Worm (Caenorhabditis elegans) whole organism, L4 larva: ENCODE results near the gene sek-1.

ENCODE experiments used
- F49E8.2 ChIP-seq: sonication (generic microtip); optimal IDR thresholded peaks from 2 replicates; lab custom pipeline; 2016; ENCODE audit warnings: missing compliant biosample characterization, mild to moderate bottlenecking, missing genetic modification characterization, borderline replicate concordance
- T26A8.4 ChIP-seq: fragments of 200-800 bp; sonication (Bioruptor generic); IDR thresholded peaks from 2 replicates; pipeline ENCODE4 v1.3.6; 2022; ENCODE audit warnings: missing genetic modification characterization, missing compliant biosample characterization
- Y105C5A.15 ChIP-seq: fragments of 200-800 bp; sonication (Bioruptor generic); IDR thresholded peaks from 2 replicates; pipeline ENCODE4 v1.3.6; 2022; ENCODE audit warnings: missing genetic modification characterization, missing compliant biosample characterization
- ZK546.5 ChIP-seq, 2 experiments: sonication (generic microtip); optimal IDR thresholded peaks; 2 replicates each; lab custom pipeline; 2017; ENCODE audit warnings: missing biosample characterization in 2 of 2, missing genetic modification characterization in 2 of 2
- aha-1 ChIP-seq: fragments of 150-350 bp; peaks from one replicate; lab custom pipeline; 2014; ENCODE audit warnings: missing biosample characterization, missing genetic modification characterization
- arid-1 ChIP-seq: fragments of 200-800 bp; sonication (Bioruptor generic); conservative IDR thresholded peaks from 2 replicates; pipeline ENCODE4 v1.3.6; 2022; ENCODE audit warnings: missing genetic modification reagents, missing genetic modification characterization, missing compliant biosample characterization
- ceh-28 ChIP-seq: fragments of 150-350 bp; optimal IDR thresholded peaks from 2 replicates; lab custom pipeline; 2014; ENCODE audit warnings: missing biosample characterization, missing genetic modification reagents, missing genetic modification characterization
- ceh-32 ChIP-seq: sonication (generic microtip); optimal IDR thresholded peaks from 2 replicates; lab custom pipeline; 2016; ENCODE audit warnings: mild to moderate bottlenecking, missing genetic modification characterization, missing compliant biosample characterization; ENCODE audit not compliant: poor library complexity
- ctbp-1 ChIP-seq: fragments of 200-800 bp; sonication (Bioruptor generic); IDR thresholded peaks from 2 replicates; pipeline ENCODE4 v1.3.6; 2022; ENCODE audit warnings: missing genetic modification reagents, missing genetic modification characterization, missing compliant biosample characterization
- daf-12 ChIP-seq: fragments of 150-350 bp; optimal IDR thresholded peaks from 2 replicates; lab custom pipeline; 2014; ENCODE audit warnings: missing biosample characterization, missing genetic modification reagents, missing genetic modification characterization
- dmd-8 ChIP-seq: fragments of 200-800 bp; sonication (Bioruptor generic); IDR thresholded peaks from 2 replicates; pipeline ENCODE4 v1.3.6; 2022; ENCODE audit warnings: missing genetic modification characterization, missing compliant biosample characterization
- dpl-1 ChIP-seq: fragments of 150-350 bp; optimal IDR thresholded peaks from 2 replicates; lab custom pipeline; 2014; ENCODE audit warnings: missing biosample characterization, missing genetic modification reagents, missing genetic modification characterization
- egl-27 ChIP-seq: sonication (generic microtip); optimal IDR thresholded peaks from 3 replicates; lab custom pipeline; 2017; ENCODE audit warnings: missing biosample characterization, missing genetic modification reagents, missing genetic modification characterization
- egl-43 ChIP-seq: fragments of 200-800 bp; sonication (Bioruptor generic); IDR thresholded peaks from 2 replicates; pipeline ENCODE4 v1.3.6; 2022; ENCODE audit warnings: missing genetic modification reagents, missing genetic modification characterization, missing compliant biosample characterization
- fos-1 ChIP-seq: fragments of 150-350 bp; optimal IDR thresholded peaks from 2 replicates; lab custom pipeline; 2014; ENCODE audit warnings: missing biosample characterization, missing genetic modification characterization
- hlh-11 ChIP-seq: fragments of 200-800 bp; sonication (Bioruptor generic); optimal IDR thresholded peaks from 2 replicates; lab custom pipeline; 2018; ENCODE audit warnings: mild to moderate bottlenecking, missing genetic modification characterization, missing compliant biosample characterization
- hlh-30 ChIP-seq: sonication (generic microtip); optimal IDR thresholded peaks from 2 replicates; lab custom pipeline; 2017; ENCODE audit warnings: antibody characterized with exemption, mild to moderate bottlenecking, missing genetic modification characterization, missing compliant biosample characterization; ENCODE audit not compliant: insufficient read depth
- lim-7 ChIP-seq: fragments of 200-800 bp; sonication (Bioruptor generic); IDR thresholded peaks from 2 replicates; pipeline ENCODE4 v1.3.6; 2022; ENCODE audit warnings: missing genetic modification characterization, missing compliant biosample characterization
- lin-15B ChIP-seq: fragments of 150-350 bp; sonication (generic microtip); optimal IDR thresholded peaks from 3 replicates; lab custom pipeline; 2014; ENCODE audit warnings: missing biosample characterization, missing genetic modification characterization
- lin-38 ChIP-seq: fragments of 200-800 bp; sonication (Bioruptor generic); IDR thresholded peaks from 2 replicates; pipeline ENCODE4 v1.3.6; 2022; ENCODE audit warnings: missing genetic modification reagents, missing genetic modification characterization, missing compliant biosample characterization
- lsy-2 ChIP-seq, 2 experiments: fragments of 150-350 bp in 1 of 2; sonication (generic microtip) in 1 of 2; optimal IDR thresholded peaks; 2 replicates each; lab custom pipeline; 2014 to 2017; ENCODE audit warnings: missing biosample characterization in 2 of 2, missing genetic modification characterization in 2 of 2
- madf-5 ChIP-seq, 2 experiments: fragments of 200-800 bp; sonication (Bioruptor generic); IDR thresholded peaks; 2 replicates each; pipeline ENCODE4 v1.3.6; 2022; ENCODE audit warnings: missing compliant biosample characterization in 2 of 2, missing genetic modification characterization in 2 of 2
- mdt-29 ChIP-seq: fragments of 200-800 bp; sonication (Bioruptor generic); IDR thresholded peaks from 2 replicates; pipeline ENCODE4 v1.3.6; 2022; ENCODE audit warnings: missing genetic modification reagents, missing genetic modification characterization, missing compliant biosample characterization
- mep-1 ChIP-seq: fragments of 150-350 bp; sonication (generic microtip); optimal IDR thresholded peaks from 3 replicates; lab custom pipeline; 2014; ENCODE audit warnings: missing biosample characterization, missing genetic modification characterization
- nhr-237 ChIP-seq: sonication (generic microtip); optimal IDR thresholded peaks from 2 replicates; lab custom pipeline; 2017; ENCODE audit warnings: missing biosample characterization, missing genetic modification characterization
- nhr-48 ChIP-seq: sonication (generic microtip); optimal IDR thresholded peaks from 2 replicates; lab custom pipeline; 2016; ENCODE audit warnings: mild to moderate bottlenecking, missing genetic modification characterization, missing compliant biosample characterization
- nhr-77 ChIP-seq: fragments of 150-350 bp; optimal IDR thresholded peaks from 2 replicates; lab custom pipeline; 2014; ENCODE audit warnings: missing biosample characterization, missing genetic modification characterization
- pha-4 ChIP-seq, 2 experiments: fragments of 150-350 bp in 1 of 2; fragments of 200-800 bp in 1 of 2; sonication (Bioruptor generic) in 1 of 2; IDR thresholded peaks in 1 of 2; optimal IDR thresholded peaks in 1 of 2; 2 replicates each; pipeline versions ENCODE4 v1.3.6 to Lab custom; 2014 to 2022; ENCODE audit warnings: missing genetic modification characterization in 2 of 2, missing genetic modification reagents in 2 of 2, missing biosample characterization in 1 of 2, missing compliant biosample characterization in 1 of 2
- rbr-2 ChIP-seq: sonication (generic microtip); optimal IDR thresholded peaks from 2 replicates; lab custom pipeline; 2016; ENCODE audit warnings: missing genotype, missing genetic modification characterization, missing compliant biosample characterization
- saeg-2 ChIP-seq: fragments of 200-800 bp; sonication (Bioruptor generic); IDR thresholded peaks from 2 replicates; pipeline ENCODE4 v1.3.6; 2022; ENCODE audit warnings: missing genetic modification reagents, missing genetic modification characterization, missing compliant biosample characterization
- tra-1 ChIP-seq: fragments of 200-800 bp; sonication (Bioruptor generic); IDR thresholded peaks from 2 replicates; pipeline ENCODE4 v1.3.6; 2022; ENCODE audit warnings: missing genetic modification reagents, missing genetic modification characterization, missing compliant biosample characterization
- unc-130 ChIP-seq: sonication (generic microtip); optimal IDR thresholded peaks from 2 replicates; lab custom pipeline; 2016; ENCODE audit warnings: missing genetic modification reagents, missing genetic modification characterization, missing compliant biosample characterization
- unc-39 ChIP-seq: sonication (generic microtip); optimal IDR thresholded peaks from 2 replicates; lab custom pipeline; 2017; ENCODE audit warnings: missing biosample characterization, missing genetic modification characterization
- unc-62 ChIP-seq, 3 experiments: fragments of 150-350 bp in 1 of 3; sonication (generic microtip); optimal IDR thresholded peaks in 2 of 3; peaks in 1 of 3; 1 replicate in 1 of 3; 2 replicates in 2 of 3; lab custom pipeline; 2014 to 2017; ENCODE audit warnings: missing biosample characterization in 3 of 3, missing genetic modification characterization in 3 of 3, missing genetic modification reagents in 3 of 3, missing genotype in 1 of 3

Gene sek-1

DNA sequence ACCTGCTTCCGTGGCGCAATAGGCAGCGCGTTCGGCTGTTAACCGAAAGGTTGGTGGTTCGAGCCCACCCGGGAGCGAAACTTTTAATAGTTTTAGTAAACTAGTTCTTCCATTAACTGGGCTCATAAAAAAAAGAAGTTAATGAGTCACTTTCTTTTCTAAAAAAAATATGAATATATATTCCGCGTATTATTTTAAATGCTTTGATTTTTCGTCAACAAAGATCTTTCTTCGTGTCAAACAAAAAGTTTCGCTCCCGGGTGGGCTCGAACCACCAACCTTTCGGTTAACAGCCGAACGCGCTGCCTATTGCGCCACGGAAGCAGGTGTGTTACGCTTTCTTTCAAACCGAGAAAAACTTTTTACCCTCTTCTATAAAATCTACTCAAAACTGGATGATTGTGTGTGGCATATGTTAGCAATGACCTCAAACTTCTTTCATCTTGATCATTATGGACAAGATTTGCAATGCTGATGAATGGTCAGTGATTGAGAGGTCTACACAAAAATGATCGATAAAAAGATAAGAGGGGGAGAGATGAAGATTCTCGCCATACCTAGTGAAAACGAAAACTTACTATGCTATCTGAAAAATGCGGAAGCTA is 42.7 kb upstream of the sek-1 start (continued):
- peak; percentile 49 for TF ChIP-seq unc-130 (GFP tag; lab: Kevin White, UChicago)
- TF ChIP-seq hlh-11 (tag; lab: Kevin White, UChicago) = peak; percentile 58
- TF ChIP-seq Y105C5A.15 (GFP tag; lab: Robert Waterston, UW) = 0 out of 2 replicates have a peak, but pooled peaks have one; percentile 54
- TF ChIP-seq mdt-29 (GFP tag; lab: Robert Waterston, UW) = no peak
- TF ChIP-seq lim-7 (GFP tag; lab: Robert Waterston, UW) = peak; percentile 78
- no peak for TF ChIP-seq lin-15B
- peak; percentile 42 for TF ChIP-seq nhr-48 (tag; lab: Kevin White, UChicago)
- no peak for TF ChIP-seq ceh-32 (tag; lab: Kevin White, UChicago)
- TF ChIP-seq lin-38 (GFP tag; lab: Robert Waterston, UW) = peak; percentile 61
- TF ChIP-seq madf-5 (GFP tag; IDR thresholded peaks at IDR 0.05; lab: Robert Waterston, UW) = peak in 1 of 2 experiments; percentile 56; a peak in 1 of 4 replicates
- TF ChIP-seq T26A8.4 = no peak
- TF ChIP-seq saeg-2 (GFP tag; lab: Robert Waterston, UW) = no peak
- 0 out of 2 replicates have a peak, but pooled peaks have one; percentile 68 for TF ChIP-seq tra-1 (GFP tag; lab: Robert Waterston, UW)
- no peak for TF ChIP-seq ZK546.5 (tag; optimal IDR thresholded peaks at IDR 0.05; lab: Kevin White, UChicago)
- TF ChIP-seq lsy-2 (tag; optimal IDR thresholded peaks at IDR 0.05; lab: Kevin White, UChicago) = peak in 1 of 2 experiments; percentile 21
- TF ChIP-seq rbr-2 (tag; lab: Kevin White, UChicago) = peak; percentile 43
- TF ChIP-seq F49E8.2 = peak; percentile 50
- TF ChIP-seq mep-1 (tag; lab: Kevin White, UChicago) = peak; percentile 62
- peak; percentile 61; the same call in 1 of the 2 replicates for TF ChIP-seq arid-1
- TF ChIP-seq pha-4 (GFP tag; IDR thresholded peaks at IDR 0.05; lab: Robert Waterston, UW) = peak; percentile 77
- TF ChIP-seq pha-4 (tag; optimal IDR thresholded peaks at IDR 0.05; lab: Kevin White, UChicago) = no peak
- peak; percentile 47 for TF ChIP-seq hlh-30 (tag; lab: Kevin White, UChicago)

DNA sequence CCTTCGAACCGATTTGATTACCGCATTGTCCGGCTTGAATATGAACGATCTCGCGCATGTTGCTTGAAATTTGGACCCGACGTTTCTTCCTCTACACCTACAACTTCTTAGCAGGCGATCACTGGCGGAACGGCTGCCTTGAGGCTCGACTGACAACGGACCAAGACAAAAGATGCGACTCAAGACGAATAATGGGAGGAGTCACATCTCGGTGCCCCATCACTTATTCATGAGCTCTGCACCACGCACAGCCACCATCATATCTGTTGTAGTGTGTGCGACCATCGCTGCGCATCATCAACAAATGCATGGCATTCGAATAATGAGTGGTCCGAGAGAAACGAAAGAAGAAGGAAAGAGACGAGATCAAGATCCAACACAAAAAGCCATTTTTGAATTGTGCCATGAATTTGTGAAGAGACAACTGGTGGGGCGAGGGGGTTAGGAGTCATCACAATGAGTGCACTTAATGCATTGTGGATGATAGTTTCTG is 40.0 kb upstream of the sek-1 start, which contains the start of gene mec-7:
Gene mec-7, minus strand, starts transcription at position 181 of the 493 bp plus-strand sequence.
- TF ChIP-seq aha-1 (tag; lab: Kevin White, UChicago) = peak; percentile 93
- no peak for TF ChIP-seq fos-1
- TF ChIP-seq unc-62 (GFP tag; optimal IDR thresholded peaks at IDR 0.05 in 1 of 2; lab: Kevin White, UChicago) = peak in 1 of 2 experiments; percentile 97
- TF ChIP-seq unc-62 (tag; optimal IDR thresholded peaks at IDR 0.05; lab: Kevin White, UChicago) = no peak
- TF ChIP-seq dpl-1 (GFP tag; lab: Kevin White, UChicago) = no peak
- TF ChIP-seq egl-43 = no peak

DNA sequence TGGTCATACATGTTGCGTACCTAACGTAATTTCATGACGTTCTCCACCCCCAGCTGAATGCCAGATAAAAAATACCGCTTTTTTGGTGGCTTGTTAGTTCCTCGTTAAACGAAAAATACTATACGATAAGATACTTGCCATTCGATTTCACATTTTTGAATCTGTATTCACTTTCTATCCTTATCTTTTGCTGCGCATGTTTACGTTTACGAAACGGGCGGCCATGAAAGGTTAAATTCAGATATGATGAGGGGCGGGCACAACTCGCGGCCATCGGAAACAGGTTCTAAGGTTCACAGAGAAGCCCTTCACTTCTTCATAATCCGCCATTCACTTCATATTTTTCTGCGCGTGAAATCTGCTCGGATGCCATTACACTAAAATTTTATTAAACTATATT is 37.7 kb upstream of the sek-1 start:
- no peak for TF ChIP-seq ceh-28
- no peak for TF ChIP-seq egl-27

DNA sequence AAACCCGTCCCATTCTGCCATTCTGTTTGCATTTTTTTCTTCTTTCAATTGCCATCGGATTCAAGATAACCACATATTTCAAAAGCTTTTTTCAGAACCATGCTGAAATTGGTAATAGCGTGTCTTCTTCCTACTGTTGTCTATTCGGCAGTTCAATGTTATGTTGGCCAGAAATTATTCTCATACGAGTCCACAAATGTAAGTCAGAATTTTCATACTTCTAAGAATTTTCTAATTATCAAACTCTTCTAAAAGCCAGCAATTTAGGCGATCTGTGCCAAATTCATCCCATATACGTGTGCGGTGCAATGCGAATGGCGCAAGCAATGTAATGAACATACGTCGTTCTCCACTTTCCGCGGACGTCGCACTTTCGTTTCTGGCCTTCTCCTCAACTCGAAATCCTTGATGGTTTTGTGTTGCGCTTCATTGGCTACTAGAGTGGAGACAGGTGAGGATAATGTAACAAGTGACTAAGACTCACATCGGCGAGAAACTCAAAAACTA is 37.0 kb upstream of the sek-1 start, which contains the start of gene ZK154.1:
Gene ZK154.1, plus strand, starts transcription at position 51 of the 507 bp plus-strand sequence.
- no peak for TF ChIP-seq lim-7 (GFP tag; lab: Robert Waterston, UW)
- TF ChIP-seq egl-43 = peak; percentile 36; the same call in 1 of the 2 replicates
- peak; percentile 93 for TF ChIP-seq aha-1 (tag; lab: Kevin White, UChicago)

DNA sequence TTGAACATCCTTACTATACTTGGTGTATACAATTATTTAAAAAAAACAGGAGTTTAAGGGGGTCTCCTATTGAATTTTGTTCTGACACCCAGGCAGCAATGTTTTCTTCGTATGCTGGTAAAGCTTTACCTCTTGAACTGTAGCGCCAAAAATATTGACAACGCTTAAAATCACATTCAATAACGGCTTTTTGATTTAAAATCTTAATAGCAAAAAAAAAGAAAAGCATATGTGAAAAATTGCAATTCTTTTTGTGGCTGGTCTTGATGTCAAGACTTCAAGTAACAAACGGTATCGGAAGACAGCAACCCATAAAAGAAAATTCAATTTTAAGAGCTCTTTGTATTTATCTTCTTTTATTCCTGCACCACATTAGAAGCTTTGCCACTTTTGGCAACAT is 34.7 kb upstream of the sek-1 start:
- TF ChIP-seq aha-1 (tag; lab: Kevin White, UChicago) (peak; percentile 91), unc-39 (tag; lab: Kevin White, UChicago) (no peak), dmd-8 (GFP tag; lab: Robert Waterston, UW) (no peak), nhr-77 (tag; lab: Kevin White, UChicago) (no peak), ctbp-1 (GFP tag; lab: Robert Waterston, UW) (no peak), egl-43 (no peak), nhr-237 (no peak), T26A8.4 (no peak), daf-12 (tag; lab: Kevin White, UChicago) (no peak)
